Worm (Caenorhabditis elegans): ENCODE measurements around the gene fbxa-1.

DNA sequence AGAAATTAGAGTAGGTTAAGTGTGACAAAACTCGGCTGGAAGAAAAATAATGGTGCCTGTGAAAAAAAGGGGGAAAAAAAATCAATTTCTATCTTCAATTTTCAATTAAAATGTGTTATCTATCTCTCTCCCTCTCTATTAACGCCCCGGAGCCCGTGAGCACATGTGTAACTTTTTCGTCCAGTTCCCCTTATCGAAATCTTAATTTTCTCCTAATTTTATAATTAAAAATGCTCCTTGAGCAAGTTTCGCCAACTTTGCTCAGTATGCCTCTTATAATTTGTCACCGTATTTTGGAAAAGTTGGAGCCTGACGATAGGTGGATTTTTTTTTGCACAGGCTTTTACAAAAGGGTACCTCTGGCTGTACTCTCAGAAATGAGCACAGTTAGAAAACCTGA, at the start of gene fbxa-1, which contains the start of gene Y54F10BM.20:
- TF ChIP-seq him-1 (tag; optimal IDR thresholded peaks at IDR 0.05) (no peak), dao-5 (tag; optimal IDR thresholded peaks at IDR 0.05) (no peak), W03F9.2 (tag; optimal IDR thresholded peaks at IDR 0.05) (no peak)

Measured in whole organism, L4/young adult.